Worm (Caenorhabditis elegans) whole organism, L2 larva: Measurements from ENCODE around the gene ptr-19.
A peak's percentile ranks its signal among the peaks of the same experiment; 100 is the strongest.

Experiments
- C34F6.9 ChIP-seq: fragments of 150-350 bp; optimal IDR thresholded peaks from 2 replicates; lab custom pipeline; 2014; ENCODE audit warnings: missing biosample characterization, missing genetic modification characterization
- F13H6.1 ChIP-seq: sonication (generic microtip); optimal IDR thresholded peaks from 2 replicates; lab custom pipeline; 2016; ENCODE audit warnings: missing genetic modification characterization, missing compliant biosample characterization
- R02D3.7 ChIP-seq: fragments of 150-350 bp; optimal IDR thresholded peaks from 2 replicates; lab custom pipeline; 2014; ENCODE audit warnings: missing biosample characterization, missing genetic modification characterization
- Y55F3AM.14 ChIP-seq: fragments of 200-800 bp; sonication (Bioruptor generic); optimal IDR thresholded peaks from 2 replicates; lab custom pipeline; 2018; ENCODE audit warnings: mild to moderate bottlenecking, missing genetic modification characterization, missing compliant biosample characterization
- ZK546.5 ChIP-seq: sonication (generic microtip); optimal IDR thresholded peaks from 2 replicates; lab custom pipeline; 2017; ENCODE audit warnings: missing biosample characterization, missing genetic modification characterization
- alr-1 ChIP-seq: fragments of 150-350 bp; optimal IDR thresholded peaks from 2 replicates; lab custom pipeline; 2014; ENCODE audit warnings: missing biosample characterization, missing genetic modification characterization
- aly-2 ChIP-seq: fragments of 150-350 bp; optimal IDR thresholded peaks from 2 replicates; lab custom pipeline; 2014; ENCODE audit warnings: missing biosample characterization, missing genetic modification characterization
- ama-1 ChIP-seq: fragments of 150-350 bp; optimal IDR thresholded peaks from 2 replicates; lab custom pipeline; 2018; ENCODE audit warnings: inconsistent platforms
- blmp-1 ChIP-seq: sonication (generic microtip); optimal IDR thresholded peaks from 2 replicates; lab custom pipeline; 2017; ENCODE audit warnings: missing genetic modification characterization, mild to moderate bottlenecking, missing compliant biosample characterization, antibody characterized with exemption, moderate library complexity; ENCODE audit not compliant: insufficient read depth
- ceh-16 ChIP-seq: fragments of 150-350 bp; optimal IDR thresholded peaks from 2 replicates; lab custom pipeline; 2014; ENCODE audit warnings: missing biosample characterization, missing genetic modification characterization
- ceh-82 ChIP-seq: fragments of 150-350 bp; optimal IDR thresholded peaks from 2 replicates; lab custom pipeline; 2014; ENCODE audit warnings: missing biosample characterization, missing genetic modification characterization
- crh-2 ChIP-seq: sonication (generic microtip); optimal IDR thresholded peaks from 2 replicates; lab custom pipeline; 2017; ENCODE audit warnings: missing biosample characterization, missing genetic modification characterization
- dmd-4 ChIP-seq: sonication (generic microtip); optimal IDR thresholded peaks from 2 replicates; lab custom pipeline; 2017; ENCODE audit warnings: missing biosample characterization, missing genetic modification characterization
- egl-27 ChIP-seq: sonication (generic microtip); optimal IDR thresholded peaks from 3 replicates; lab custom pipeline; 2017; ENCODE audit warnings: missing biosample characterization, missing genetic modification reagents, missing genetic modification characterization
- elt-1 ChIP-seq: fragments of 150-350 bp; optimal IDR thresholded peaks from 2 replicates; lab custom pipeline; 2014; ENCODE audit warnings: missing biosample characterization, missing genetic modification characterization
- elt-3 ChIP-seq: sonication (generic microtip); optimal IDR thresholded peaks from 2 replicates; lab custom pipeline; 2017; ENCODE audit warnings: missing biosample characterization, missing genetic modification characterization
- fos-1 ChIP-seq: fragments of 150-350 bp; optimal IDR thresholded peaks from 2 replicates; lab custom pipeline; 2014; ENCODE audit warnings: missing biosample characterization, missing genetic modification characterization
- gmeb-1 ChIP-seq: fragments of 150-350 bp; optimal IDR thresholded peaks from 2 replicates; lab custom pipeline; 2014; ENCODE audit warnings: missing biosample characterization, missing genetic modification characterization
- lin-11 ChIP-seq: fragments of 150-350 bp; sonication (generic microtip); optimal IDR thresholded peaks from 2 replicates; lab custom pipeline; 2014; ENCODE audit warnings: missing biosample characterization, missing genetic modification characterization, inconsistent platforms, mixed read lengths
- lin-13 ChIP-seq: fragments of 150-350 bp; optimal IDR thresholded peaks from 2 replicates; lab custom pipeline; 2014; ENCODE audit warnings: missing biosample characterization, missing genetic modification reagents, missing genetic modification characterization
- lin-39 ChIP-seq: fragments of 150-350 bp; optimal IDR thresholded peaks from 2 replicates; lab custom pipeline; 2014; ENCODE audit warnings: missing biosample characterization, missing genetic modification reagents, missing genetic modification characterization
- lsy-2 ChIP-seq, 2 experiments: fragments of 150-350 bp in 1 of 2; sonication (generic microtip) in 1 of 2; optimal IDR thresholded peaks; 2 replicates each; lab custom pipeline; 2014 to 2017; ENCODE audit warnings: missing biosample characterization in 2 of 2, missing genetic modification characterization in 2 of 2
- mab-5 ChIP-seq: fragments of 150-350 bp; optimal IDR thresholded peaks from 2 replicates; lab custom pipeline; 2014; ENCODE audit warnings: missing biosample characterization, missing genetic modification characterization
- mbf-1 ChIP-seq: sonication (generic microtip); optimal IDR thresholded peaks from 2 replicates; lab custom pipeline; 2017; ENCODE audit warnings: missing biosample characterization, missing genetic modification characterization
- mdl-1 ChIP-seq, 2 experiments: fragments of 150-350 bp in 1 of 2; sonication (generic microtip) in 1 of 2; optimal IDR thresholded peaks; 2 replicates each; lab custom pipeline; 2017; ENCODE audit warnings: missing biosample characterization in 2 of 2, missing genetic modification characterization in 2 of 2
- nhr-10 ChIP-seq: sonication (generic microtip); optimal IDR thresholded peaks from 2 replicates; lab custom pipeline; 2017; ENCODE audit warnings: missing biosample characterization, missing genetic modification characterization
- nhr-12 ChIP-seq: fragments of 150-350 bp; optimal IDR thresholded peaks from 2 replicates; lab custom pipeline; 2014; ENCODE audit warnings: missing biosample characterization, missing genetic modification characterization
- nhr-129 ChIP-seq: fragments of 150-350 bp; optimal IDR thresholded peaks from 2 replicates; lab custom pipeline; 2014; ENCODE audit warnings: missing biosample characterization, missing genetic modification characterization
- nhr-23 ChIP-seq: fragments of 150-350 bp; optimal IDR thresholded peaks from 2 replicates; lab custom pipeline; 2014; ENCODE audit warnings: missing biosample characterization, missing genetic modification reagents, missing genetic modification characterization
- nhr-237 ChIP-seq: fragments of 150-350 bp; optimal IDR thresholded peaks from 2 replicates; lab custom pipeline; 2014; ENCODE audit warnings: missing biosample characterization, missing genetic modification characterization
- nhr-25 ChIP-seq: fragments of 150-350 bp; sonication (generic microtip); optimal IDR thresholded peaks from 3 replicates; lab custom pipeline; 2014; ENCODE audit warnings: missing biosample characterization, missing genetic modification characterization
- nhr-6 ChIP-seq: fragments of 150-350 bp; optimal IDR thresholded peaks from 2 replicates; lab custom pipeline; 2014; ENCODE audit warnings: missing biosample characterization, missing genetic modification characterization
- nhr-77 ChIP-seq: fragments of 150-350 bp; optimal IDR thresholded peaks from 2 replicates; lab custom pipeline; 2014; ENCODE audit warnings: missing biosample characterization, missing genetic modification characterization
- peb-1 ChIP-seq: fragments of 150-350 bp; optimal IDR thresholded peaks from 2 replicates; lab custom pipeline; 2014; ENCODE audit warnings: missing biosample characterization, missing genetic modification characterization
- sem-4 ChIP-seq: fragments of 150-350 bp; optimal IDR thresholded peaks from 2 replicates; lab custom pipeline; 2014; ENCODE audit warnings: missing biosample characterization, missing genetic modification reagents, missing genetic modification characterization
- skn-1 ChIP-seq: sonication (generic microtip); optimal IDR thresholded peaks from 2 replicates; lab custom pipeline; 2017; ENCODE audit warnings: missing biosample characterization, missing genetic modification characterization
- sma-3 ChIP-seq: sonication (generic microtip); optimal IDR thresholded peaks from 2 replicates; lab custom pipeline; 2016; ENCODE audit warnings: missing genetic modification reagents, missing genetic modification characterization, missing compliant biosample characterization
- sma-9 ChIP-seq, 2 experiments: fragments of 150-350 bp in 1 of 2; sonication (generic microtip) in 1 of 2; optimal IDR thresholded peaks; 2 replicates each; lab custom pipeline; 2014 to 2016; ENCODE audit warnings: missing genetic modification characterization in 2 of 2, mild to moderate bottlenecking in 1 of 2, missing biosample characterization in 1 of 2, missing compliant biosample characterization in 1 of 2, missing genetic modification reagents in 1 of 2, moderate library complexity in 1 of 2
- snpc-4 ChIP-seq: fragments of 150-350 bp; optimal IDR thresholded peaks from 2 replicates; lab custom pipeline; 2014; ENCODE audit warnings: missing biosample characterization, missing genetic modification characterization
- unc-62 ChIP-seq: fragments of 150-350 bp; optimal IDR thresholded peaks from 2 replicates; lab custom pipeline; 2014; ENCODE audit warnings: missing biosample characterization, missing genetic modification reagents, missing genetic modification characterization
- zag-1 ChIP-seq: fragments of 150-350 bp; optimal IDR thresholded peaks from 2 replicates; lab custom pipeline; 2014; ENCODE audit warnings: missing biosample characterization, missing genetic modification characterization
- ztf-1 ChIP-seq: fragments of 200-800 bp; sonication (Bioruptor generic); conservative IDR thresholded peaks from 2 replicates; pipeline ENCODE4 v1.3.6; 2022; ENCODE audit warnings: missing genetic modification characterization, missing compliant biosample characterization
- ztf-11 ChIP-seq: sonication (generic microtip); optimal IDR thresholded peaks from 2 replicates; lab custom pipeline; 2017; ENCODE audit warnings: missing biosample characterization, missing genetic modification characterization
- ztf-4 ChIP-seq: fragments of 150-350 bp; optimal IDR thresholded peaks from 2 replicates; lab custom pipeline; 2014; ENCODE audit warnings: missing biosample characterization, missing genetic modification characterization

The ptr-19 gene

ce11 chrIII:10757540-10757939 lies 24.1 kb upstream of the ptr-19 start, which contains the start of gene rnf-113:
Gene rnf-113 (minus strand): TSS chrIII:10757640.
- no peak for TF ChIP-seq C34F6.9 (tag; lab: Kevin White, UChicago)
- TF ChIP-seq lin-13, result no peak
- no peak for TF ChIP-seq ama-1 (lab: Kevin White, UChicago)
- no peak for TF ChIP-seq nhr-12 (tag; lab: Kevin White, UChicago)
- TF ChIP-seq nhr-23 (tag; lab: Kevin White, UChicago), result no peak
- no peak for TF ChIP-seq crh-2
- no peak for TF ChIP-seq aly-2 (tag; lab: Kevin White, UChicago)
- no peak for TF ChIP-seq alr-1 (tag; lab: Kevin White, UChicago)
- TF ChIP-seq nhr-237 (tag; lab: Kevin White, UChicago), result no peak
- no peak for TF ChIP-seq sma-9 (GFP tag; optimal IDR thresholded peaks at IDR 0.05; lab: Kevin White, UChicago)
- no peak for TF ChIP-seq sma-9 (tag; optimal IDR thresholded peaks at IDR 0.05; lab: Kevin White, UChicago)
- TF ChIP-seq mdl-1 (tag; optimal IDR thresholded peaks at IDR 0.05; lab: Kevin White, UChicago), result no peak
- no peak for TF ChIP-seq fos-1
- no peak for TF ChIP-seq R02D3.7
- TF ChIP-seq elt-3 (tag; lab: Kevin White, UChicago), result no peak
- TF ChIP-seq dmd-4 (tag; lab: Kevin White, UChicago), result no peak
- TF ChIP-seq lin-11 (tag; lab: Kevin White, UChicago), result no peak

ce11 chrIII:10758422-10758821 lies 23.2 kb upstream of the ptr-19 start, which contains the start of gene K01G5.10:
Gene K01G5.10 (minus strand): TSS chrIII:10758522.
- TF ChIP-seq nhr-6 (tag; lab: Kevin White, UChicago) (no peak), egl-27 (tag; lab: Kevin White, UChicago) (no peak), lin-11 (tag; lab: Kevin White, UChicago) (no peak), ceh-16 (tag; lab: Kevin White, UChicago) (no peak), Y55F3AM.14 (no peak), sem-4 (tag; lab: Kevin White, UChicago) (no peak), F13H6.1 (tag; lab: Kevin White, UChicago) (no peak), ztf-1 (GFP tag; lab: Robert Waterston, UW) (no peak)

ce11 chrIII:10759050-10760023 lies 22.3 kb upstream of the ptr-19 start, which contains the start of gene tasp-1:
Gene tasp-1 (plus strand): TSS chrIII:10759307.
- no peak for TF ChIP-seq elt-1
- peak; percentile 91 to 100 for TF ChIP-seq mdl-1 (tag; optimal IDR thresholded peaks at IDR 0.05; lab: Kevin White, UChicago)
- TF ChIP-seq nhr-25 (tag; lab: Kevin White, UChicago), result peak; percentile 100
- TF ChIP-seq peb-1 (tag; lab: Kevin White, UChicago), result no peak
- peak; percentile 100 for TF ChIP-seq gmeb-1 (tag; lab: Kevin White, UChicago)
- TF ChIP-seq mbf-1, result peak; percentile 58
- TF ChIP-seq fos-1, result peak; percentile 100
- TF ChIP-seq nhr-10 (tag; lab: Kevin White, UChicago), result peak; percentile 94
- TF ChIP-seq aly-2 (tag; lab: Kevin White, UChicago), result no peak
- peak; percentile 76 for TF ChIP-seq nhr-12 (tag; lab: Kevin White, UChicago)
- peak; percentile 87 for TF ChIP-seq nhr-77 (tag; lab: Kevin White, UChicago)
- TF ChIP-seq nhr-6 (tag; lab: Kevin White, UChicago), result peak; percentile 99
- peak; percentile 99 for TF ChIP-seq sma-9 (GFP tag; optimal IDR thresholded peaks at IDR 0.05; lab: Kevin White, UChicago)
- no peak for TF ChIP-seq sma-9 (tag; optimal IDR thresholded peaks at IDR 0.05; lab: Kevin White, UChicago)
- TF ChIP-seq ZK546.5 (tag; lab: Kevin White, UChicago), result peak; percentile 93
- peak; percentile 100 for TF ChIP-seq ztf-4 (tag; lab: Kevin White, UChicago)
- TF ChIP-seq nhr-129 (tag; lab: Kevin White, UChicago), result peak; percentile 100
- TF ChIP-seq sma-3 (GFP tag; lab: Kevin White, UChicago), result peak; percentile 100
- TF ChIP-seq dmd-4 (tag; lab: Kevin White, UChicago), result peak; percentile 65
- TF ChIP-seq R02D3.7, result peak; percentile 75
- peak; percentile 94 for TF ChIP-seq nhr-237 (tag; lab: Kevin White, UChicago)
- TF ChIP-seq sem-4 (tag; lab: Kevin White, UChicago), result peak; percentile 99
- TF ChIP-seq lin-39 (tag; lab: Kevin White, UChicago), result peak; percentile 91
- TF ChIP-seq ztf-1 (GFP tag; lab: Robert Waterston, UW), result peak; percentile 99
- TF ChIP-seq alr-1 (tag; lab: Kevin White, UChicago), result no peak
- TF ChIP-seq snpc-4, result peak; percentile 94
- peak; percentile 100 for TF ChIP-seq ceh-82 (tag; lab: Kevin White, UChicago)
- peak; percentile 98 to 99 for TF ChIP-seq lsy-2 (tag; optimal IDR thresholded peaks at IDR 0.05; lab: Kevin White, UChicago)
- TF ChIP-seq unc-62 (GFP tag; lab: Kevin White, UChicago), result peak; percentile 96
- peak; percentile 72 for TF ChIP-seq ama-1 (lab: Kevin White, UChicago)
- peak; percentile 100 for TF ChIP-seq F13H6.1 (tag; lab: Kevin White, UChicago)
- TF ChIP-seq zag-1 (tag; lab: Kevin White, UChicago), result peak; percentile 100
- peak; percentile 80 for TF ChIP-seq ztf-11 (tag; lab: Kevin White, UChicago)
- peak; percentile 97 for TF ChIP-seq blmp-1 (tag; lab: Kevin White, UChicago)
- peak; percentile 100 for TF ChIP-seq Y55F3AM.14
- peak; percentile 99 for TF ChIP-seq mab-5 (tag; lab: Kevin White, UChicago)
- peak; percentile 100 for TF ChIP-seq C34F6.9 (tag; lab: Kevin White, UChicago)
- peak; percentile 95 for TF ChIP-seq skn-1 (tag; lab: Kevin White, UChicago)
- no peak for TF ChIP-seq elt-3 (tag; lab: Kevin White, UChicago)
- TF ChIP-seq crh-2, result peak; percentile 100
